Fruit fly (Drosophila melanogaster): ENCODE results near the gene CAH5.

CAH5 gene

dm6 chr3R:31215830-31216229 is 46.6 kb upstream of the CAH5 start, which contains the start of gene CG15561 (continued):
- TF ChIP-seq CG6791 (GFP tag; IDR thresholded peaks at IDR 0.05; ENCODE audit: partially characterized antibody) (no peak), CG17361 (GFP tag; IDR thresholded peaks at IDR 0.05) (no peak), nerfin-2 (GFP tag; IDR thresholded peaks at IDR 0.05; ENCODE audit: partially characterized antibody) (no peak), Mad (GFP tag; optimal IDR thresholded peaks at IDR 0.05) (no peak), dmrt11E (tag; optimal IDR thresholded peaks at IDR 0.05) (peak; percentile 19), CG15514 (GFP tag; optimal IDR thresholded peaks at IDR 0.05) (peak; percentile 81), CG7839 (tag; optimal IDR thresholded peaks at IDR 0.05) (no peak), dan (GFP tag; IDR thresholded peaks at IDR 0.05) (no peak), Nf-YA (GFP tag; IDR thresholded peaks at IDR 0.05) (no peak), Doc2 (GFP tag; IDR thresholded peaks at IDR 0.05) (no peak), Fer1 (GFP tag; optimal IDR thresholded peaks at IDR 0.05) (peak; percentile 56), vfl (GFP tag; optimal IDR thresholded peaks at IDR 0.05) (peak; percentile 48), bcd (GFP tag; optimal IDR thresholded peaks at IDR 0.05) (peak; percentile 50), Hmx (GFP tag; optimal IDR thresholded peaks at IDR 0.05) (no peak), chn (GFP tag; optimal IDR thresholded peaks at IDR 0.05) (peak; percentile 34), E2f2 (GFP tag; IDR thresholded peaks at IDR 0.05) (no peak), sob (GFP tag; IDR thresholded peaks at IDR 0.05) (no peak), sens (GFP tag) (peak; percentile 82), CG5245 (GFP tag; optimal IDR thresholded peaks at IDR 0.05) (peak; percentile 3), CG1529 (GFP tag; optimal IDR thresholded peaks at IDR 0.05) (peak; percentile 34), Gug (GFP tag; IDR thresholded peaks at IDR 0.05) (no peak), crc (GFP tag; optimal IDR thresholded peaks at IDR 0.05) (no peak), CG15073 (GFP tag; optimal IDR thresholded peaks at IDR 0.05) (no peak), pan (optimal IDR thresholded peaks at IDR 0.05) (no peak), pan (GFP tag; optimal IDR thresholded peaks at IDR 0.05 in 1 of 2, IDR thresholded peaks at IDR 0.05 in 1 of 2) (no peak), CG13894 (tag; optimal IDR thresholded peaks at IDR 0.05) (peak; percentile 80), CG13296 (GFP tag; optimal IDR thresholded peaks at IDR 0.05) (peak; percentile 42), schlank (tag; optimal IDR thresholded peaks at IDR 0.05) (no peak), otp (GFP tag; IDR thresholded peaks at IDR 0.05) (no peak), stc (GFP tag; IDR thresholded peaks at IDR 0.05) (no peak), Optix (GFP tag; IDR thresholded peaks at IDR 0.05) (no peak), Rx (GFP tag; IDR thresholded peaks at IDR 0.05) (no peak), CG3726 (GFP tag; IDR thresholded peaks at IDR 0.05) (no peak), CG5953 (GFP tag; IDR thresholded peaks at IDR 0.05) (no peak), Xrp1 (GFP tag; IDR thresholded peaks at IDR 0.05) (no peak), Drgx (GFP tag; IDR thresholded peaks at IDR 0.05) (no peak), Abd-B (GFP tag; optimal IDR thresholded peaks at IDR 0.05) (no peak), CG8944 (GFP tag; optimal IDR thresholded peaks at IDR 0.05) (peak; percentile 0), crol (GFP tag; IDR thresholded peaks at IDR 0.05) (no peak), emc (GFP tag; optimal IDR thresholded peaks at IDR 0.05) (peak; percentile 22), Hand (GFP tag; optimal IDR thresholded peaks at IDR 0.05) (no peak), YL-1 (GFP tag; optimal IDR thresholded peaks at IDR 0.05) (peak; percentile 96), CG14965 (GFP tag; optimal IDR thresholded peaks at IDR 0.05; ENCODE audit: borderline replicate concordance) (no peak), bigmax (GFP tag; optimal IDR thresholded peaks at IDR 0.05) (peak; percentile 67), HmgZ (tag; optimal IDR thresholded peaks at IDR 0.05) (peak; percentile 81), CG9215 (GFP tag; IDR thresholded peaks at IDR 0.05) (no peak), CG10979 (tag; optimal IDR thresholded peaks at IDR 0.05) (peak; percentile 30), MBD-R2 (GFP tag; IDR thresholded peaks at IDR 0.05) (no peak), hth (optimal IDR thresholded peaks at IDR 0.05) (no peak), twi (tag; optimal IDR thresholded peaks at IDR 0.05) (no peak), Dref (GFP tag; IDR thresholded peaks at IDR 0.05) (no peak), grau (tag; optimal IDR thresholded peaks at IDR 0.05) (no peak), Jarid2 (GFP tag; optimal IDR thresholded peaks at IDR 0.05) (no peak), ssp (GFP tag; IDR thresholded peaks at IDR 0.05) (no peak)
